Worm (Caenorhabditis elegans): ENCODE measurements around the gene Y48E1B.17.

DNA sequence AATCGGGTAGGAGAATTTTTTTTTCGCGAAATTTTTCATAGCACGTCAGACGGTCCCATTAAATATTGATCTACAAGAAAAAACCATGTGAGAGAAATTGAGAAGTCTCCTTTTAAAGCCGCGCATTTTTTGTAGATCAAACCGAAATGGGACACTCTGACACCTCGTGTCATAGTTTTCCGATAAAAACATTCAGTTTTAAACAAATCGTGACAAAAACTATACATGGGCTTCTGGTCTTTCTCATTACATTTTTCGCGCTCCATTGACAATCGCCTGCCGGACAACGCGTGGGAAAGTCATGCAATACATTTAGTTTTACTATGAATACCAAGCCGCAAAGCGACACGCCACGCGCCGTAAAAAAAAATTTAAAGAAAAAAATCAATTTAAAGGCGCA is 35.5 kb downstream of the Y48E1B.17 start:
- no peak for TF ChIP-seq ceh-82 (tag; optimal IDR thresholded peaks at IDR 0.05)
- no peak for TF ChIP-seq nhr-23 (tag; optimal IDR thresholded peaks at IDR 0.05)
